Worm (Caenorhabditis elegans) whole organism, L4 larva: ENCODE data around the gene D1054.5.

Source experiments
- D1046.2 ChIP-seq: fragments of 200-800 bp; sonication (Bioruptor generic); IDR thresholded peaks from 2 replicates; pipeline ENCODE4 v1.3.6; 2022; ENCODE audit warnings: missing genetic modification characterization, missing compliant biosample characterization
- F37D6.2 ChIP-seq: sonication (generic microtip); optimal IDR thresholded peaks from 2 replicates; lab custom pipeline; 2016; ENCODE audit warnings: mild to moderate bottlenecking, missing genetic modification characterization, missing compliant biosample characterization
- T20F7.1 ChIP-seq: fragments of 200-800 bp; sonication (Bioruptor generic); optimal IDR thresholded peaks from 2 replicates; lab custom pipeline; 2018; ENCODE audit warnings: mild to moderate bottlenecking, missing genetic modification characterization, missing compliant biosample characterization
- T26A8.4 ChIP-seq: fragments of 200-800 bp; sonication (Bioruptor generic); IDR thresholded peaks from 2 replicates; pipeline ENCODE4 v1.3.6; 2022; ENCODE audit warnings: missing genetic modification characterization, missing compliant biosample characterization
- Y75B8A.6 ChIP-seq: fragments of 200-800 bp; sonication (Bioruptor generic); IDR thresholded peaks from 2 replicates; pipeline ENCODE4 v1.3.6; 2022; ENCODE audit warnings: missing genetic modification reagents, missing genetic modification characterization, missing compliant biosample characterization
- ZK337.2 ChIP-seq: fragments of 200-800 bp; sonication (Bioruptor generic); IDR thresholded peaks from 2 replicates; pipeline ENCODE4 v1.3.6; 2022; ENCODE audit warnings: missing genetic modification reagents, missing genetic modification characterization, missing compliant biosample characterization
- aha-1 ChIP-seq: fragments of 150-350 bp; peaks from one replicate; lab custom pipeline; 2014; ENCODE audit warnings: missing biosample characterization, missing genetic modification characterization
- arid-1 ChIP-seq: fragments of 200-800 bp; sonication (Bioruptor generic); conservative IDR thresholded peaks from 2 replicates; pipeline ENCODE4 v1.3.6; 2022; ENCODE audit warnings: missing genetic modification reagents, missing genetic modification characterization, missing compliant biosample characterization
- ceh-44 ChIP-seq: fragments of 200-800 bp; sonication (Bioruptor generic); IDR thresholded peaks from 2 replicates; pipeline ENCODE4 v1.3.6; 2022; ENCODE audit warnings: missing genetic modification reagents, missing genetic modification characterization, missing compliant biosample characterization
- ces-1 ChIP-seq: fragments of 150-350 bp; sonication (generic microtip); optimal IDR thresholded peaks from 4 replicates; lab custom pipeline; 2014; ENCODE audit warnings: missing biosample characterization, missing genetic modification reagents, missing genetic modification characterization
- cey-2 ChIP-seq: sonication (generic microtip); optimal IDR thresholded peaks from 3 replicates; lab custom pipeline; 2017; ENCODE audit warnings: missing genetic modification characterization, mild to moderate bottlenecking, missing compliant biosample characterization, antibody characterized with exemption, borderline replicate concordance; ENCODE audit not compliant: insufficient read depth
- daf-19 ChIP-seq: fragments of 200-800 bp; sonication (Bioruptor generic); conservative IDR thresholded peaks from 2 replicates; pipeline ENCODE4 v1.3.6; 2022; ENCODE audit warnings: missing genetic modification characterization, missing compliant biosample characterization
- dmd-6 ChIP-seq: fragments of 200-800 bp; sonication (Bioruptor generic); IDR thresholded peaks from 2 replicates; pipeline ENCODE4 v1.3.6; 2022; ENCODE audit warnings: missing genetic modification reagents, missing genetic modification characterization, missing compliant biosample characterization
- dmd-9 ChIP-seq: fragments of 200-800 bp; sonication (Bioruptor generic); IDR thresholded peaks from 2 replicates; pipeline ENCODE4 v1.3.6; 2022; ENCODE audit warnings: missing genetic modification reagents, missing genetic modification characterization, missing compliant biosample characterization
- dpl-1 ChIP-seq: fragments of 150-350 bp; optimal IDR thresholded peaks from 2 replicates; lab custom pipeline; 2014; ENCODE audit warnings: missing biosample characterization, missing genetic modification reagents, missing genetic modification characterization
- duxl-1 ChIP-seq: sonication (generic microtip); optimal IDR thresholded peaks from 2 replicates; lab custom pipeline; 2016; ENCODE audit warnings: mild to moderate bottlenecking, missing genetic modification characterization, moderate library complexity, missing compliant biosample characterization; ENCODE audit not compliant: poor library complexity
- fkh-10 ChIP-seq: fragments of 150-350 bp; optimal IDR thresholded peaks from 2 replicates; lab custom pipeline; 2014; ENCODE audit warnings: missing biosample characterization, missing genetic modification reagents, missing genetic modification characterization
- gei-8 ChIP-seq: fragments of 200-800 bp; sonication (Bioruptor generic); optimal IDR thresholded peaks from 2 replicates; lab custom pipeline; 2018; ENCODE audit warnings: mild to moderate bottlenecking, missing genetic modification characterization, missing compliant biosample characterization
- hif-1 ChIP-seq, 2 experiments: sonication (generic microtip); optimal IDR thresholded peaks; 2 replicates each; lab custom pipeline; 2016 to 2017; ENCODE audit warnings: missing compliant biosample characterization in 2 of 2, missing genetic modification characterization in 2 of 2, missing genetic modification reagents in 2 of 2, missing genotype in 2 of 2, mild to moderate bottlenecking in 1 of 2
- hlh-11 ChIP-seq: fragments of 200-800 bp; sonication (Bioruptor generic); optimal IDR thresholded peaks from 2 replicates; lab custom pipeline; 2018; ENCODE audit warnings: mild to moderate bottlenecking, missing genetic modification characterization, missing compliant biosample characterization
- lin-38 ChIP-seq: fragments of 200-800 bp; sonication (Bioruptor generic); IDR thresholded peaks from 2 replicates; pipeline ENCODE4 v1.3.6; 2022; ENCODE audit warnings: missing genetic modification reagents, missing genetic modification characterization, missing compliant biosample characterization
- madf-9 ChIP-seq: fragments of 200-800 bp; sonication (Bioruptor generic); conservative IDR thresholded peaks from 2 replicates; pipeline ENCODE4 v1.3.6; 2022; ENCODE audit warnings: missing genetic modification reagents, missing genetic modification characterization, missing compliant biosample characterization
- mdl-1 ChIP-seq, 2 experiments: fragments of 150-350 bp in 1 of 2; sonication (generic microtip) in 1 of 2; optimal IDR thresholded peaks; 2 replicates each; lab custom pipeline; 2014 to 2017; ENCODE audit warnings: missing biosample characterization in 2 of 2, missing genetic modification characterization in 2 of 2
- mes-2 ChIP-seq: sonication (generic microtip); optimal IDR thresholded peaks from 2 replicates; lab custom pipeline; 2016; ENCODE audit warnings: missing genotype, mild to moderate bottlenecking, missing genetic modification characterization, missing compliant biosample characterization; ENCODE audit not compliant: poor library complexity, severe bottlenecking
- mxl-3 ChIP-seq: fragments of 200-800 bp; sonication (Bioruptor generic); optimal IDR thresholded peaks from 2 replicates; lab custom pipeline; 2018; ENCODE audit warnings: mild to moderate bottlenecking, missing genetic modification characterization, missing compliant biosample characterization
- nhr-102 ChIP-seq: sonication (generic microtip); optimal IDR thresholded peaks from 2 replicates; lab custom pipeline; 2016; ENCODE audit warnings: mild to moderate bottlenecking, missing genetic modification characterization, moderate library complexity, missing compliant biosample characterization
- nhr-28 ChIP-seq: fragments of 150-350 bp; optimal IDR thresholded peaks from 2 replicates; lab custom pipeline; 2014; ENCODE audit warnings: missing biosample characterization, missing genetic modification characterization
- nhr-48 ChIP-seq: sonication (generic microtip); optimal IDR thresholded peaks from 2 replicates; lab custom pipeline; 2016; ENCODE audit warnings: mild to moderate bottlenecking, missing genetic modification characterization, missing compliant biosample characterization
- nhr-6 ChIP-seq: fragments of 150-350 bp; optimal IDR thresholded peaks from 2 replicates; lab custom pipeline; 2014; ENCODE audit warnings: missing biosample characterization, missing genetic modification characterization
- nhr-77 ChIP-seq: fragments of 150-350 bp; optimal IDR thresholded peaks from 2 replicates; lab custom pipeline; 2014; ENCODE audit warnings: missing biosample characterization, missing genetic modification characterization
- pqm-1 ChIP-seq: sonication (generic microtip); optimal IDR thresholded peaks from 2 replicates; lab custom pipeline; 2017; ENCODE audit warnings: missing biosample characterization, missing genetic modification characterization
- rbr-2 ChIP-seq: sonication (generic microtip); optimal IDR thresholded peaks from 2 replicates; lab custom pipeline; 2016; ENCODE audit warnings: missing genotype, missing genetic modification characterization, missing compliant biosample characterization
- snpc-1.2 ChIP-seq: fragments of 200-800 bp; sonication (Bioruptor generic); IDR thresholded peaks from 2 replicates; pipeline ENCODE4 v1.3.6; 2022; ENCODE audit warnings: missing genetic modification reagents, missing genetic modification characterization, missing compliant biosample characterization
- snpc-4 ChIP-seq: fragments of 150-350 bp; optimal IDR thresholded peaks from 2 replicates; lab custom pipeline; 2014; ENCODE audit warnings: missing biosample characterization, missing genetic modification characterization
- spr-3 ChIP-seq: fragments of 200-800 bp; sonication (Bioruptor generic); optimal IDR thresholded peaks from 2 replicates; lab custom pipeline; 2018; ENCODE audit warnings: mild to moderate bottlenecking, missing genetic modification characterization, missing compliant biosample characterization
- unc-130 ChIP-seq: sonication (generic microtip); optimal IDR thresholded peaks from 2 replicates; lab custom pipeline; 2016; ENCODE audit warnings: missing genetic modification reagents, missing genetic modification characterization, missing compliant biosample characterization
- unc-62 ChIP-seq, 3 experiments: fragments of 150-350 bp in 1 of 3; sonication (generic microtip); optimal IDR thresholded peaks in 2 of 3; peaks in 1 of 3; 1 replicate in 1 of 3; 2 replicates in 2 of 3; lab custom pipeline; 2014 to 2017; ENCODE audit warnings: missing biosample characterization in 3 of 3, missing genetic modification characterization in 3 of 3, missing genetic modification reagents in 3 of 3, missing genotype in 1 of 3
- zfp-2 ChIP-seq: sonication (generic microtip); optimal IDR thresholded peaks from 2 replicates; lab custom pipeline; 2016; ENCODE audit warnings: mild to moderate bottlenecking, missing genetic modification characterization, missing compliant biosample characterization
- zip-11 ChIP-seq: fragments of 200-800 bp; sonication (Bioruptor generic); IDR thresholded peaks from 2 replicates; pipeline ENCODE4 v1.3.6; 2022; ENCODE audit warnings: missing genetic modification characterization, missing compliant biosample characterization

Gene D1054.5

ce11 chrV:10747263-10747951 lies 29.0 kb downstream of the D1054.5 start, which contains the start of the genes selt-1.2 and F28H7.2:
Gene selt-1.2, minus strand, starts transcription at chrV:10747363.
Gene F28H7.2, plus strand, starts transcription at chrV:10747901.
- TF ChIP-seq ZK337.2, result no peak

- TF ChIP-seq lin-38 (no peak), unc-130 (no peak), fkh-10 (GFP tag; lab: Kevin White, UChicago) (no peak), cey-2 (tag; lab: Kevin White, UChicago) (no peak), zfp-2 (tag; lab: Kevin White, UChicago) (no peak)
Measured at ce11 chrV:10745034-10745433, 31.3 kb downstream of the D1054.5 start, which contains the start of gene srj-21. Gene srj-21, plus strand, starts transcription at chrV:10745334.

- TF ChIP-seq nhr-102 (tag; lab: Kevin White, UChicago) (no peak), spr-3 (GFP tag; lab: Kevin White, UChicago) (no peak), nhr-48 (no peak), nhr-6 (tag; lab: Kevin White, UChicago) (no peak), D1046.2 (GFP tag; lab: Robert Waterston, UW) (no peak), ces-1 (GFP tag; lab: Kevin White, UChicago) (no peak), gei-8 (GFP tag; lab: Kevin White, UChicago) (no peak), T26A8.4 (no peak)
- TF ChIP-seq, all 104 proteins: peak for 0
Measured at ce11 chrV:10743649-10744048, 32.7 kb downstream of the D1054.5 start, which contains the start of gene srj-22. Gene srj-22, minus strand, starts transcription at chrV:10743749.

DNA sequence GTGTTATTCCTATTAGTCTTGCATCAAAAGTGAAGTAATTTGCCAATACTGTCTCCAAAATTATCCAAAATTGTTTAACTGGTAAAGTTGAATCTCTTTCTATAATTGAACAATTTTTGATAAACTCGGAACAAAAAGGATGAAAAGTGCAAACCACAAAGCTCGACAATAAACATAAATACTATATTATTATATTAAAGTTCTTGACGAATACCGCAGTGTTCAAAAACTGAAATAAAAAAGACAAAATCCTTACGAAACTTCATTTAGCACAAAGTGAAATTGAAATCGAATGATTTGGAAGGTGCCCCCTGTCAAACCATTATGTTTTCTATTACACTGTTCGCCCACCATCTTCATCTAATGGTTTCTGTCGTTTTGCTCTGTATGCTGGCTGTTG lies 35.0 kb downstream of the D1054.5 start, which contains the start of gene ZC302.3:
Gene ZC302.3 (minus strand): TSS at position 101 of the 400 bp plus-strand sequence.
- TF ChIP-seq nhr-28 (no peak), unc-62 (GFP tag; optimal IDR thresholded peaks at IDR 0.05 in 1 of 2; lab: Kevin White, UChicago) (no peak), unc-62 (tag; optimal IDR thresholded peaks at IDR 0.05; lab: Kevin White, UChicago) (no peak), Y75B8A.6 (GFP tag; lab: Robert Waterston, UW) (no peak), pqm-1 (tag; lab: Kevin White, UChicago) (no peak), nhr-6 (tag; lab: Kevin White, UChicago) (no peak), dmd-6 (no peak), madf-9 (GFP tag; lab: Robert Waterston, UW) (no peak), F37D6.2 (no peak), hif-1 (tag; optimal IDR thresholded peaks at IDR 0.05; lab: Kevin White, UChicago) (no peak), spr-3 (GFP tag; lab: Kevin White, UChicago) (no peak), ceh-44 (GFP tag; lab: Robert Waterston, UW) (no peak), arid-1 (GFP tag; lab: Robert Waterston, UW) (no peak)

ce11 chrV:10736756-10737155 lies 39.6 kb downstream of the D1054.5 start, which contains the start of the genes mre-11 and wdr-5.3:
Gene mre-11, minus strand, starts transcription at chrV:10736868.
Gene wdr-5.3, plus strand, starts transcription at chrV:10737116.
- TF ChIP-seq daf-19 (GFP tag; lab: Robert Waterston, UW), result no peak
- TF ChIP-seq hlh-11, result peak; percentile 42
- peak; percentile 59 for TF ChIP-seq unc-130
- TF ChIP-seq aha-1, result peak; percentile 52
- TF ChIP-seq T20F7.1 (GFP tag; lab: Kevin White, UChicago), result peak; percentile 28
- no peak for TF ChIP-seq snpc-1.2
- peak; percentile 18 for TF ChIP-seq duxl-1
- no peak for TF ChIP-seq nhr-77
- TF ChIP-seq nhr-28, result peak; percentile 18
- TF ChIP-seq mdl-1 (tag; optimal IDR thresholded peaks at IDR 0.05; lab: Kevin White, UChicago), result peak in 1 of 2 experiments; percentile 6
- peak; percentile 98 for TF ChIP-seq mes-2 (tag; lab: Kevin White, UChicago)
- no peak for TF ChIP-seq zip-11
- TF ChIP-seq mxl-3 (GFP tag; lab: Kevin White, UChicago), result peak; percentile 4
- peak; percentile 7 for TF ChIP-seq rbr-2
- peak; percentile 94 for TF ChIP-seq dpl-1 (GFP tag; lab: Kevin White, UChicago)
- TF ChIP-seq nhr-6 (tag; lab: Kevin White, UChicago), result peak; percentile 65
- 0 out of 2 replicates have a peak, but pooled peaks have one; percentile 26 for TF ChIP-seq dmd-9 (GFP tag; lab: Robert Waterston, UW)
- TF ChIP-seq snpc-4, result no peak
- TF ChIP-seq ZK337.2, result peak; percentile 74
